Worm (Caenorhabditis elegans) whole organism, L1 larva: ENCODE data around the gene Y46E12A.5.
A peak's percentile ranks its signal among the peaks of the same experiment; 100 is the strongest.

Source experiments
- C16A3.4 ChIP-seq: fragments of 150-350 bp; optimal IDR thresholded peaks from 2 replicates; lab custom pipeline; 2014; ENCODE audit warnings: missing biosample characterization, missing genetic modification characterization
- C34B4.2 ChIP-seq: sonication (generic microtip); optimal IDR thresholded peaks from 2 replicates; lab custom pipeline; 2017; ENCODE audit warnings: mild to moderate bottlenecking, missing genetic modification characterization, missing compliant biosample characterization
- F16B12.6 ChIP-seq: fragments of 150-350 bp; optimal IDR thresholded peaks from 2 replicates; lab custom pipeline; 2014; ENCODE audit warnings: missing biosample characterization, missing genetic modification characterization
- Y116A8C.19 ChIP-seq: sonication (generic microtip); optimal IDR thresholded peaks from 2 replicates; lab custom pipeline; 2016; ENCODE audit warnings: missing compliant biosample characterization, missing genetic modification characterization, borderline replicate concordance
- aha-1 ChIP-seq: fragments of 150-350 bp; optimal IDR thresholded peaks from 2 replicates; lab custom pipeline; 2014; ENCODE audit warnings: missing biosample characterization, missing genetic modification characterization
- alr-1 ChIP-seq: fragments of 200-800 bp; sonication (Bioruptor generic); optimal IDR thresholded peaks from 2 replicates; lab custom pipeline; 2018; ENCODE audit warnings: borderline replicate concordance, mild to moderate bottlenecking, missing genetic modification characterization, missing compliant biosample characterization
- aly-2 ChIP-seq: fragments of 150-350 bp; optimal IDR thresholded peaks from 2 replicates; lab custom pipeline; 2014; ENCODE audit warnings: missing biosample characterization, missing genetic modification characterization
- ceh-63 ChIP-seq: fragments of 200-800 bp; sonication (Bioruptor generic); optimal IDR thresholded peaks from 2 replicates; lab custom pipeline; 2018; ENCODE audit warnings: mild to moderate bottlenecking, missing genetic modification characterization, missing compliant biosample characterization
- ceh-8 ChIP-seq: fragments of 200-800 bp; sonication (Bioruptor generic); optimal IDR thresholded peaks from 2 replicates; lab custom pipeline; 2018; ENCODE audit warnings: mild to moderate bottlenecking, missing genetic modification characterization, moderate library complexity, missing compliant biosample characterization
- ceh-82 ChIP-seq, 3 experiments: fragments of 150-350 bp in 1 of 3; sonication (generic microtip) in 2 of 3; optimal IDR thresholded peaks; 2 replicates each; lab custom pipeline; 2014 to 2017; ENCODE audit warnings: missing biosample characterization in 3 of 3, missing genetic modification characterization in 3 of 3
- dpl-1 ChIP-seq, 3 experiments: fragments of 150-350 bp in 2 of 3; sonication (generic microtip) in 1 of 3; optimal IDR thresholded peaks; 2 replicates each; lab custom pipeline; 2014 to 2017; ENCODE audit warnings: missing biosample characterization in 3 of 3, missing genetic modification characterization in 3 of 3, missing genetic modification reagents in 3 of 3
- efl-1 ChIP-seq, 4 experiments: fragments of 150-350 bp; optimal IDR thresholded peaks in 3 of 4; peaks in 1 of 4; 1 replicate in 1 of 4; 2 replicates in 3 of 4; lab custom pipeline; 2014; ENCODE audit warnings: missing biosample characterization in 2 of 4, missing genetic modification characterization in 2 of 4, missing genetic modification reagents in 2 of 4
- egl-13 ChIP-seq: sonication (generic microtip); optimal IDR thresholded peaks from 2 replicates; lab custom pipeline; 2016; ENCODE audit warnings: missing genotype, missing genetic modification reagents, missing genetic modification characterization, missing compliant biosample characterization
- egl-27 ChIP-seq, 2 experiments: fragments of 150-350 bp in 1 of 2; sonication (generic microtip); optimal IDR thresholded peaks; 3 replicates each; lab custom pipeline; 2017 to 2018; ENCODE audit warnings: missing biosample characterization in 2 of 2, missing genetic modification characterization in 2 of 2, missing genetic modification reagents in 2 of 2
- ets-5 ChIP-seq: fragments of 200-800 bp; sonication (Bioruptor generic); IDR thresholded peaks from 2 replicates; pipeline ENCODE4 v1.3.6; 2022; ENCODE audit warnings: missing genetic modification characterization, missing compliant biosample characterization
- fkh-4 ChIP-seq: sonication (generic microtip); optimal IDR thresholded peaks from 2 replicates; lab custom pipeline; 2016; ENCODE audit warnings: missing compliant biosample characterization, missing genetic modification characterization, borderline replicate concordance
- fkh-8 ChIP-seq: sonication (generic microtip); optimal IDR thresholded peaks from 2 replicates; lab custom pipeline; 2016; ENCODE audit warnings: mild to moderate bottlenecking, missing genetic modification characterization, missing compliant biosample characterization
- hlh-17 ChIP-seq: fragments of 200-800 bp; sonication (Bioruptor generic); optimal IDR thresholded peaks from 2 replicates; lab custom pipeline; 2018; ENCODE audit warnings: missing genetic modification characterization, mild to moderate bottlenecking, missing compliant biosample characterization, moderate library complexity, borderline replicate concordance
- hlh-4 ChIP-seq: sonication (generic microtip); optimal IDR thresholded peaks from 2 replicates; lab custom pipeline; 2016; ENCODE audit warnings: mild to moderate bottlenecking, missing genetic modification characterization, missing compliant biosample characterization
- hpl-2 ChIP-seq: fragments of 150-350 bp; optimal IDR thresholded peaks from 2 replicates; lab custom pipeline; 2014; ENCODE audit warnings: missing biosample characterization, missing genetic modification reagents, missing genetic modification characterization
- lin-15B ChIP-seq: fragments of 150-350 bp; sonication (generic microtip); optimal IDR thresholded peaks from 3 replicates; lab custom pipeline; 2014; ENCODE audit warnings: missing biosample characterization, missing genetic modification characterization
- lin-35 ChIP-seq, 2 experiments: fragments of 150-350 bp; optimal IDR thresholded peaks; 2 replicates each; lab custom pipeline; 2014; ENCODE audit warnings: missing biosample characterization in 2 of 2, missing genetic modification characterization in 2 of 2, missing genetic modification reagents in 2 of 2
- lin-39 ChIP-seq: fragments of 150-350 bp; optimal IDR thresholded peaks from 2 replicates; lab custom pipeline; 2014; ENCODE audit warnings: missing biosample characterization, missing genetic modification reagents, missing genetic modification characterization
- lir-3 ChIP-seq: sonication (generic microtip); optimal IDR thresholded peaks from 2 replicates; lab custom pipeline; 2016; ENCODE audit warnings: mild to moderate bottlenecking, missing genetic modification characterization, moderate library complexity, missing compliant biosample characterization; ENCODE audit not compliant: poor library complexity
- lsy-2 ChIP-seq, 2 experiments: fragments of 150-350 bp; optimal IDR thresholded peaks; 2 replicates each; lab custom pipeline; 2014; ENCODE audit warnings: missing biosample characterization in 2 of 2, missing genetic modification characterization in 2 of 2
- mab-9 ChIP-seq: fragments of 200-800 bp; sonication (Bioruptor generic); IDR thresholded peaks from 2 replicates; pipeline ENCODE4 v1.3.6; 2022; ENCODE audit warnings: missing genetic modification reagents, missing genetic modification characterization, missing compliant biosample characterization
- mef-2 ChIP-seq: fragments of 150-350 bp; optimal IDR thresholded peaks from 2 replicates; lab custom pipeline; 2014; ENCODE audit warnings: missing biosample characterization, missing genetic modification characterization
- nhr-237 ChIP-seq: fragments of 150-350 bp; optimal IDR thresholded peaks from 2 replicates; lab custom pipeline; 2014; ENCODE audit warnings: missing biosample characterization, missing genetic modification characterization
- nhr-71 ChIP-seq: sonication (generic microtip); optimal IDR thresholded peaks from 2 replicates; lab custom pipeline; 2016; ENCODE audit warnings: mild to moderate bottlenecking, missing genetic modification characterization, moderate library complexity, missing compliant biosample characterization
- nhr-76 ChIP-seq: sonication (generic microtip); optimal IDR thresholded peaks from 2 replicates; lab custom pipeline; 2017; ENCODE audit warnings: missing biosample characterization, missing genetic modification characterization
- nhr-77 ChIP-seq: fragments of 150-350 bp; optimal IDR thresholded peaks from 2 replicates; lab custom pipeline; 2014; ENCODE audit warnings: missing biosample characterization, missing genetic modification characterization
- nhr-84 ChIP-seq: sonication (generic microtip); optimal IDR thresholded peaks from 2 replicates; lab custom pipeline; 2017; ENCODE audit warnings: missing biosample characterization, missing genetic modification characterization
- pag-3 ChIP-seq: sonication (generic microtip); optimal IDR thresholded peaks from 2 replicates; lab custom pipeline; 2017; ENCODE audit warnings: missing genetic modification characterization, mild to moderate bottlenecking, missing compliant biosample characterization, antibody characterized with exemption, borderline replicate concordance; ENCODE audit not compliant: insufficient read depth
- pqm-1 ChIP-seq: sonication (generic microtip); optimal IDR thresholded peaks from 3 replicates; lab custom pipeline; 2017; ENCODE audit warnings: missing biosample characterization, missing genetic modification characterization
- rnt-1 ChIP-seq: sonication (generic microtip); optimal IDR thresholded peaks from 2 replicates; lab custom pipeline; 2016; ENCODE audit warnings: mild to moderate bottlenecking, missing genetic modification characterization, moderate library complexity, missing compliant biosample characterization
- skn-1 ChIP-seq: fragments of 150-350 bp; optimal IDR thresholded peaks from 2 replicates; lab custom pipeline; 2014; ENCODE audit warnings: missing biosample characterization, missing genetic modification characterization
- sox-4 ChIP-seq: sonication (generic microtip); optimal IDR thresholded peaks from 2 replicates; lab custom pipeline; 2016; ENCODE audit warnings: missing genetic modification characterization, missing compliant biosample characterization
- swsn-7 ChIP-seq: sonication (generic microtip); optimal IDR thresholded peaks from 2 replicates; lab custom pipeline; 2016; ENCODE audit warnings: missing genetic modification characterization, missing compliant biosample characterization
- tbx-2 ChIP-seq: sonication (generic microtip); optimal IDR thresholded peaks from 2 replicates; lab custom pipeline; 2016; ENCODE audit warnings: missing genetic modification characterization, missing compliant biosample characterization
- unc-130 ChIP-seq: fragments of 150-350 bp; optimal IDR thresholded peaks from 2 replicates; lab custom pipeline; 2017; ENCODE audit warnings: missing biosample characterization, missing genetic modification characterization, inconsistent platforms
- unc-86 ChIP-seq: sonication (generic microtip); optimal IDR thresholded peaks from 2 replicates; lab custom pipeline; 2016; ENCODE audit warnings: missing genetic modification characterization, missing compliant biosample characterization
- unc-98 ChIP-seq: fragments of 200-800 bp; sonication (Bioruptor generic); IDR thresholded peaks from 2 replicates; pipeline ENCODE4 v1.3.6; 2022; ENCODE audit warnings: missing genetic modification characterization, missing compliant biosample characterization
- vab-15 ChIP-seq: sonication (generic microtip); optimal IDR thresholded peaks from 2 replicates; lab custom pipeline; 2017; ENCODE audit warnings: missing genotype, mild to moderate bottlenecking, missing genetic modification characterization, missing compliant biosample characterization
- xbp-1 ChIP-seq: sonication (generic microtip); optimal IDR thresholded peaks from 2 replicates; lab custom pipeline; 2016; ENCODE audit warnings: missing genetic modification characterization, missing compliant biosample characterization
- zag-1 ChIP-seq: fragments of 150-350 bp; optimal IDR thresholded peaks from 2 replicates; lab custom pipeline; 2014; ENCODE audit warnings: missing biosample characterization, missing genetic modification characterization
- ztf-11 ChIP-seq, 2 experiments: sonication (generic microtip); optimal IDR thresholded peaks; 2 replicates each; lab custom pipeline; 2016 to 2017; ENCODE audit warnings: missing genetic modification characterization in 2 of 2, missing biosample characterization in 1 of 2, missing compliant biosample characterization in 1 of 2

Y46E12A.5 gene

DNA sequence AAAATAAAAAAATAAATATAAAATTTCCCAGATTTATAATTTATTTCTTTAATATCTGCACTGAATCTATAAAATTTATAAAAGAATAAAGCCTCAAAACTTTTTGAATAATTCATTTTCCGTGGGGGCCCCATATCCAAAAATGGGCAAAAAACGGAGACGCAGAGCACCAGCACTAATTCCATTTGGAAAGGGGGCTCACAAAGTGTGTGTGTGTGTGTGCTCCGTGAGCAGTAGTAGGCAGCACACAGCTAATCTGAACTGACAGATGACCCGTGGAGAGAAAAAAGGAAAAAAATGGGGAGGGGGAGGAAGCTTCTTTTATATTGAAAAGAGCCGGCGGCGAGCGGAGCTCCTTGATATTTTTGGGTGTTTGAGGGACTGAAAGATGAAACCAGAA, 33.9 kb upstream of the Y46E12A.5 start (continued):
- TF ChIP-seq xbp-1 (tag; lab: Kevin White, UChicago) (no peak), mef-2 (tag; lab: Kevin White, UChicago) (no peak), swsn-7 (tag; lab: Kevin White, UChicago) (no peak), alr-1 (tag; lab: Kevin White, UChicago) (no peak), skn-1 (tag; lab: Kevin White, UChicago) (no peak), zag-1 (tag; lab: Kevin White, UChicago) (no peak), lin-39 (tag; lab: Kevin White, UChicago) (no peak), nhr-77 (tag; lab: Kevin White, UChicago) (no peak), ceh-8 (no peak), nhr-84 (tag; lab: Kevin White, UChicago) (no peak), rnt-1 (no peak), mab-9 (GFP tag; lab: Robert Waterston, UW) (no peak), nhr-71 (tag; lab: Kevin White, UChicago) (peak; percentile 5), aly-2 (no peak), hlh-17 (no peak), ceh-63 (GFP tag; lab: Kevin White, UChicago) (no peak), lin-15B (tag; lab: Kevin White, UChicago) (no peak), C34B4.2 (tag; lab: Kevin White, UChicago) (no peak), ztf-11 (tag; optimal IDR thresholded peaks at IDR 0.05; lab: Kevin White, UChicago) (no peak), F16B12.6 (no peak), dpl-1 (GFP tag; optimal IDR thresholded peaks at IDR 0.05; lab: Kevin White, UChicago) (peak in 1 of 3 experiments; percentile 19), nhr-76 (tag; lab: Kevin White, UChicago) (no peak)

DNA sequence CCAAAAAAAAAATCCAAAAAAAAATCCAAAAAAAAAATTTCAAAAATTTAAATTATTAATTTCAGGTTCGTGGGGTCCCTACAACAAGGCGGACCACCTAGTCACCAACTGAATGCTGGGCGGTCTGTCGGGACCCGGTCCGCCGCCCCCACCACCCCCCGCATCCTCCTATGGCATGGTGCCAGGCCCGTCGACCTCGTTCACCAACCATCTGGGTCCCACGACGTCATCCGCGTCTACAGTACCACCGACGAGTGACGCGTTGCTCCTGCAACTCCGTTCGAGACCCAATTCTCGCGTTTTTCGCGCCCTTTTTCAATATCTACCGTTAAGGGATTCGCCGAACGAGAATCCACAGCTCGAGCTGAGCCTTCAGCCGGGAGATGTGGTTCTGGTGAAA, 30.9 kb upstream of the Y46E12A.5 start:
- no peak for TF ChIP-seq nhr-77 (tag; lab: Kevin White, UChicago)
- TF ChIP-seq C16A3.4 (tag; lab: Kevin White, UChicago) = no peak
- no peak for TF ChIP-seq lin-35 (GFP tag; optimal IDR thresholded peaks at IDR 0.05; lab: Kevin White, UChicago)
- no peak for TF ChIP-seq aha-1 (tag; lab: Kevin White, UChicago)
- no peak for TF ChIP-seq vab-15
- TF ChIP-seq unc-98 (GFP tag; lab: Robert Waterston, UW) = no peak
- TF ChIP-seq unc-86 (tag; lab: Kevin White, UChicago) = no peak
- no peak for TF ChIP-seq Y116A8C.19 (tag; lab: Kevin White, UChicago)
- no peak for TF ChIP-seq lsy-2 (tag; optimal IDR thresholded peaks at IDR 0.05; lab: Kevin White, UChicago)
- TF ChIP-seq, all 84 proteins: peak for 0

ce11 chrIII:1788033-1788432, 30.0 kb upstream of the Y46E12A.5 start, which contains the start of gene rimb-1:
TSS of gene rimb-1 (plus strand) at chrIII:1788333.
- TF ChIP-seq hlh-17 = no peak
- no peak for TF ChIP-seq lir-3 (tag; lab: Kevin White, UChicago)
- no peak for TF ChIP-seq ets-5 (GFP tag; lab: Robert Waterston, UW)
- no peak for TF ChIP-seq hlh-4 (tag; lab: Kevin White, UChicago)
- TF ChIP-seq fkh-4 = no peak
- TF ChIP-seq lsy-2 (tag; optimal IDR thresholded peaks at IDR 0.05; lab: Kevin White, UChicago) = no peak

DNA sequence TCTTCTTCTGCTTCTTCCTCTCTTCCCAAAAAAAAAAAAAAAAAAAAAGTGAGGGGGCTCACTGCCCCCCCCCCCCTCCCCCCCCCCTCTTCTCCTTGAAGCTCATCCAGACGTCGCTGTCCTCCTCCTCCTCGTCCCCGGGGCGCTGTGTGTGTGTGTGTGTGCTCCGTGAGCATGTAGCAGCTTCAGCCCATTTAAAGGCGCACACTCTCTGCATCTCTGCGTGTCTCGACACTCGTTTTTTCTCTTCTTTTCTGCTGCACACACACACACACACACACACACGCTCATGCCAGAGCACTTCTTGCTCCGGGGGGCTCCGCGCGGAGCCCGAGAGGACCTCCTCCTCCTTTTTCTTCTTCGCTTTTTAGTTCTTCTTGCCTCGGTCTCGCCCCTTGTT, 27.7 kb upstream of the Y46E12A.5 start:
- TF ChIP-seq nhr-77 (tag; lab: Kevin White, UChicago) = no peak
- no peak for TF ChIP-seq unc-130
- peak; percentile 7 for TF ChIP-seq xbp-1 (tag; lab: Kevin White, UChicago)
- TF ChIP-seq tbx-2 (tag; lab: Kevin White, UChicago) = peak; percentile 34
- no peak for TF ChIP-seq pag-3 (tag; lab: Kevin White, UChicago)
- TF ChIP-seq skn-1 (tag; lab: Kevin White, UChicago) = peak; percentile 24
- peak; percentile 26 for TF ChIP-seq F16B12.6
- peak; percentile 4 for TF ChIP-seq zag-1 (tag; lab: Kevin White, UChicago)
- no peak for TF ChIP-seq pqm-1 (tag; lab: Kevin White, UChicago)
- peak; percentile 11 for TF ChIP-seq lin-15B (tag; lab: Kevin White, UChicago)
- peak; percentile 8 for TF ChIP-seq egl-13
- TF ChIP-seq nhr-237 (tag; lab: Kevin White, UChicago) = no peak
- TF ChIP-seq egl-27 (tag; optimal IDR thresholded peaks at IDR 0.05; lab: Kevin White, UChicago) = no peak
- TF ChIP-seq ceh-82 (tag; optimal IDR thresholded peaks at IDR 0.05; lab: Kevin White, UChicago) = peak in 2 of 3 experiments; percentile 47 to 91
- TF ChIP-seq sox-4 (tag; lab: Kevin White, UChicago) = no peak
- TF ChIP-seq fkh-8 (tag; lab: Kevin White, UChicago) = peak; percentile 82
- TF ChIP-seq dpl-1 (GFP tag; optimal IDR thresholded peaks at IDR 0.05; lab: Kevin White, UChicago) = peak in 1 of 3 experiments; percentile 29
- TF ChIP-seq hpl-2 (GFP tag; lab: Kevin White, UChicago) = no peak
- TF ChIP-seq rnt-1 = no peak
- TF ChIP-seq alr-1 (tag; lab: Kevin White, UChicago) = no peak
- TF ChIP-seq efl-1 (optimal IDR thresholded peaks at IDR 0.05; lab: Kevin White, UChicago) = peak; percentile 42 to 57
- peak in 1 of 2 experiments; percentile 5 for TF ChIP-seq efl-1 (GFP tag; optimal IDR thresholded peaks at IDR 0.05 in 1 of 2; lab: Kevin White, UChicago)
